Worm (Caenorhabditis elegans): ENCODE data around the gene pha-2.

The pha-2 gene

DNA sequence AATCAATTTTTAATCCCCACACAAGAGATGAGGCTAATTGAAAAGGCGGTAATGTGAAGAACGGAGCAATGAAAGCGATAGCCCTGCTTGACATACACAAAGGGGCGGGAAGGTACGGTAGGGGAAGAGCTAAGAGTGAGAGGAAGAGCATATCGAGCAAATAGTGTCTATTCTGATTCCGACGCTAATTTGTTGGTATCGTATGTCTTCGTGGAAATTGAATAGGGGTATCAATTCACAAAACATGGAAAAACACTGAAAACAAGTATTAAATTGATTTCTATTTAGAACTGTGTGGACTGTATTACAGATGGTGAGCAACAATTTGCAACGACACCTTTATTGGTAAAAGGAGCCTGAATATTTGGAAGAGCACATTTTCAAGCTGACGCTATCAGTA lies at the start of gene pha-2:
pha-2 (minus strand) TSS at position 101 of the 400 bp plus-strand sequence.
- TF ChIP-seq pha-2 (tag; optimal IDR thresholded peaks at IDR 0.05) (no peak), K02D7.2 (tag; optimal IDR thresholded peaks at IDR 0.05) (no peak), lim-6 (tag; optimal IDR thresholded peaks at IDR 0.05) (no peak), hlh-13 (GFP tag; optimal IDR thresholded peaks at IDR 0.05) (no peak), ceh-22 (tag; optimal IDR thresholded peaks at IDR 0.05) (no peak), dve-1 (tag; optimal IDR thresholded peaks at IDR 0.05) (no peak), C08G9.2 (tag; optimal IDR thresholded peaks at IDR 0.05) (no peak), ceh-2 (tag; optimal IDR thresholded peaks at IDR 0.05) (no peak), zip-5 (tag; optimal IDR thresholded peaks at IDR 0.05) (no peak), madf-2 (tag; optimal IDR thresholded peaks at IDR 0.05) (no peak), fax-1 (tag; optimal IDR thresholded peaks at IDR 0.05) (no peak), mec-3 (tag; optimal IDR thresholded peaks at IDR 0.05; ENCODE audit: borderline replicate concordance) (no peak), hlh-15 (tag; optimal IDR thresholded peaks at IDR 0.05) (no peak), odd-2 (tag; optimal IDR thresholded peaks at IDR 0.05) (no peak), K09A11.1 (tag; optimal IDR thresholded peaks at IDR 0.05; ENCODE audit: insufficient read depth) (no peak), hlh-6 (tag; optimal IDR thresholded peaks at IDR 0.05) (no peak), che-1 (tag; optimal IDR thresholded peaks at IDR 0.05) (no peak), unc-3 (GFP tag; conservative IDR thresholded peaks at IDR 0.05) (no peak), unc-3 (tag; optimal IDR thresholded peaks at IDR 0.05) (no peak), sox-4 (tag; optimal IDR thresholded peaks at IDR 0.05) (no peak), ttx-3 (tag; optimal IDR thresholded peaks at IDR 0.05) (no peak)

DNA sequence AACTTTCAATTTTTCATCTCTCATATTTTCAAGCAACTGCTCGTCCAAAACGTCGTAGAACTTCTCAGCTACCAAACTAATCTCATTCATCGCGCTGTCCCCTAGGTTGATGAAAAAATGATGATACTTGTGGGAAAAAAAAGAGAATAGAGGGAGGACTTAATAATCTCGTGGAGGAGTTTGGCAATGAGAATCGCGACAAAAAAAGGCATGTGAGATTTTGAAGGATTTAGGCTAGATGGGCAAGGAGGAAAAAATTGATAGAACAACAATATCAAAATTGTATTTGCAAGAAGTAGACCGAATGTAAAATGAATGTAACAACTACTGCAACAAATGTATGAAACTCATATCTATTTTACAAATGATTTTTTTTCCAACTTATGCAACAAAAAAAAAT lies 45.9 kb upstream of the pha-2 start, which contains the start of gene Y9C12A.1:
Y9C12A.1 (minus strand) TSS at position 101 of the 400 bp plus-strand sequence.
- no peak for TF ChIP-seq ceh-6 (GFP tag; optimal IDR thresholded peaks at IDR 0.05)
- no peak for TF ChIP-seq ceh-18 (tag; optimal IDR thresholded peaks at IDR 0.05)
- no peak for TF ChIP-seq hlh-6 (tag; optimal IDR thresholded peaks at IDR 0.05)
- TF ChIP-seq ceh-14 (tag; optimal IDR thresholded peaks at IDR 0.05), result no peak
- no peak for TF ChIP-seq hlh-8 (tag; optimal IDR thresholded peaks at IDR 0.05)
- no peak for TF ChIP-seq lin-11 (tag; optimal IDR thresholded peaks at IDR 0.05)

DNA sequence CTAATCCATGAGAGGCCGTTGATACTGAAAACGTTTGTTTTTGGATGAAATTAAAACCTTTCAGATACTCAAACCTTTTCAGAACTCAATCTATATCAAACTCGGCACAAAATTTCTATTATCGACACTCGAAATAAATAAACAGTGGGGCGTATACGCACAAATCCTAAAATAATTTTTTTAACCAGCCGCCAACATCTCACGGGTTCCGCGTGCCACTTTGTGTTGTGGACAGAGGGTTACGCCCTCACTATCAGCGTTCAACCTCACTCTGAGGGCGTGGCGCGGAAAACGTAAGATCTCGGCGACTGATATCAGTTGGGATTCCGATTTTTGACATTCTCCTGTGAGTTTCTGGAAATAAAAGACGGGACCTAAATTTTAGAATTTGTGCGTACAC lies 44.6 kb upstream of the pha-2 start:
- TF ChIP-seq tbx-2 (tag; optimal IDR thresholded peaks at IDR 0.05) (no peak), ama-1 (optimal IDR thresholded peaks at IDR 0.05) (no peak), unc-86 (tag; optimal IDR thresholded peaks at IDR 0.05) (no peak), eyg-1 (tag; optimal IDR thresholded peaks at IDR 0.05) (no peak), hlh-8 (tag; optimal IDR thresholded peaks at IDR 0.05) (no peak), pha-4 (tag; optimal IDR thresholded peaks at IDR 0.05) (no peak), che-1 (tag; optimal IDR thresholded peaks at IDR 0.05) (no peak), pqm-1 (tag; optimal IDR thresholded peaks at IDR 0.05) (no peak), sox-2 (GFP tag; IDR thresholded peaks at IDR 0.05) (no peak), unc-55 (GFP tag; optimal IDR thresholded peaks at IDR 0.05) (no peak), ceh-18 (tag; optimal IDR thresholded peaks at IDR 0.05) (no peak), nhr-232 (tag; optimal IDR thresholded peaks at IDR 0.05) (no peak), nhr-11 (tag; optimal IDR thresholded peaks at IDR 0.05) (no peak)

DNA sequence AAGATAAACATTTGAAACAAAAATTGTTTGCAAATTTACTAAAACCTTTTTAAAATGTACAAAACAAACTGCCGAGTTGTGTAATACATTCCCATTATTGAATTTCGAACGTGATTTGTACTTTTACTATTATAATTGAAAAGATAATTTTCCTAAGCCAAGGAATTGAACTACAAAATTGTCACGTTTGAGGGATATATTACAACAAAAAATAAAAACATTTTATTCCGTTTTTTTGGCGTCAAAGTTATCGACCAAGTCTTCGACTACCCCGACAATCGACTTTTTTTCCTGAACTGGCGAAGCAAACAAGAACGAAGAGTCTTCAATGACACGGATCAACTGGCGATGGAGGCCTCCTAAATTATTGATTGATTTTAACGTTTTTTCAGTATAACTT lies 44.1 kb upstream of the pha-2 start, which contains the start of gene T19D7.7:
T19D7.7 (minus strand) TSS at position 101 of the 400 bp plus-strand sequence.
- TF ChIP-seq ahr-1 (tag; optimal IDR thresholded peaks at IDR 0.05) (no peak), hlh-6 (tag; optimal IDR thresholded peaks at IDR 0.05) (no peak), fax-1 (tag; optimal IDR thresholded peaks at IDR 0.05) (no peak), hlh-8 (tag; optimal IDR thresholded peaks at IDR 0.05) (no peak), mec-3 (tag; optimal IDR thresholded peaks at IDR 0.05; ENCODE audit: borderline replicate concordance) (no peak), hlh-13 (GFP tag; optimal IDR thresholded peaks at IDR 0.05) (no peak), ceh-18 (tag; optimal IDR thresholded peaks at IDR 0.05) (no peak), K09A11.1 (tag; optimal IDR thresholded peaks at IDR 0.05; ENCODE audit: insufficient read depth) (no peak), pat-9 (tag; optimal IDR thresholded peaks at IDR 0.05) (no peak)
